Worm (Caenorhabditis elegans): ENCODE data around the gene K02D10.3.

The K02D10.3 gene

DNA sequence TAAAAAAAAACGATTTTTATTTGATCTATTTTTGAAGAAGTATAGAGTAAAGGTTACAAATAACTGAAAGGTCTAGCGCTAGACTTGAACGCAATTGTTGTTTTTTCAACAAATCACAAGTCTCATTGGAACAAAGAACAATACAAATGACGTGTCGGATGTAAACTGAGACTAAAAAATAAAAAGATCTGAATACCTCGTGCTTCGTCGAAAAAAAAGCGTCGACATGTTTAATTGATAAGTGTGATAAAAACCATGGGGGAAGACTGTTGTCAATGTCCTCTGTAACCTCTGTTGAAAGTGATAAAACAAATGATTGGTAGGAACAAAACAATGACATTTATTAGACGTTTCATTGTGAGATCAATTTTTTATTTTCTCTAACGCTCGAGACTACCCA lies 11.0 kb upstream of the K02D10.3 start:
- TF ChIP-seq tab-1 (GFP tag; IDR thresholded peaks at IDR 0.05): no peak
- no peak for TF ChIP-seq ref-1 (GFP tag; conservative IDR thresholded peaks at IDR 0.05)
- TF ChIP-seq ztf-29 (GFP tag; IDR thresholded peaks at IDR 0.05): no peak
- no peak for TF ChIP-seq T22C8.4 (GFP tag; IDR thresholded peaks at IDR 0.05)
- no peak for TF ChIP-seq ztf-23 (GFP tag; IDR thresholded peaks at IDR 0.05)
- no peak for TF ChIP-seq flt-1 (GFP tag; IDR thresholded peaks at IDR 0.05)
- no peak for TF ChIP-seq cog-1 (tag; optimal IDR thresholded peaks at IDR 0.05)
- no peak for TF ChIP-seq klf-2 (GFP tag; conservative IDR thresholded peaks at IDR 0.05)

DNA sequence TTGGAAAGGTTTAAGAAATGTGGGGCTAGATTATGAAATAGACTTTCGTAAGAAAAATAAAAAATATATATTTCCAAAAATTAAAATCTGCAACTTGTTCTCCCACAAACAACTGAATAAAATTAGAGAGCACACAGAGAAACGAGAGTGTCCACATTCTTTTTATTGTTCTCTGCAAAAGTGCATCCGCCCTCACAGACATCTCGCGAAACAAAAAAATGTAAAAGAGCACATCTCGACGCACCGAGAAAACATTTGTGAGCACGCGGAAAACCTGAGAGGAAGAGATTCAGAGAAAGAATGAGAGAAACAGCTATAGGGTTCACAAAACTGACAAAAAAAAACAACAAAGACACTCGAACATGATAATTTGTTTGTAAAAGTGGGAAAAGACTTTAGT lies 10.3 kb upstream of the K02D10.3 start:
- TF ChIP-seq cog-1 (tag; optimal IDR thresholded peaks at IDR 0.05) (no peak), flt-1 (GFP tag; IDR thresholded peaks at IDR 0.05) (no peak), klf-2 (GFP tag; conservative IDR thresholded peaks at IDR 0.05) (no peak), ref-1 (GFP tag; conservative IDR thresholded peaks at IDR 0.05) (no peak), ztf-29 (GFP tag; IDR thresholded peaks at IDR 0.05) (no peak), ztf-23 (GFP tag; IDR thresholded peaks at IDR 0.05) (no peak), med-1 (GFP tag; optimal IDR thresholded peaks at IDR 0.05; ENCODE audit: insufficient read depth) (no peak)

DNA sequence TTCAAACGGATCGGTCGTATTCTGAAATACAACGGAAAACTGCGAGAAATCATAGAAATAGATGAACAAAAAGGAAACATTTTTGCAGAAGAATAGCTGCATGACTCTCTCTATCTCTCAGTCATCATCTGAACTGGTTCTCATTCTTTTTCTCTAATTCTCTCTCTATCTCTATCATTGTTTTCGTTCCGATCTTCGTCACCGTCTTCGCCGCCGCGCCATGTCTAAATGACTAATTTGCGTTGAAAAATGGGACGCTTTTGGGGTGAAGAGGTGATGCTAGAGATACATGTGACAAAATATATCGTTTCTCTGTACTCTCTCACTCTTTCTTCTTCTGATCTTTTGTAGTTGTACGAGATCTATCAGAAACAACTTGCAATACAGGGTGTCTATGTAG lies 8.7 kb upstream of the K02D10.3 start:
- no peak for TF ChIP-seq cog-1 (tag; optimal IDR thresholded peaks at IDR 0.05)
- no peak for TF ChIP-seq flt-1 (GFP tag; IDR thresholded peaks at IDR 0.05)
- no peak for TF ChIP-seq ztf-23 (GFP tag; IDR thresholded peaks at IDR 0.05)
- no peak for TF ChIP-seq med-1 (GFP tag; optimal IDR thresholded peaks at IDR 0.05; ENCODE audit: insufficient read depth)
- no peak for TF ChIP-seq T22C8.4 (GFP tag; IDR thresholded peaks at IDR 0.05)
- no peak for TF ChIP-seq ztf-29 (GFP tag; IDR thresholded peaks at IDR 0.05)
- TF ChIP-seq tab-1 (GFP tag; IDR thresholded peaks at IDR 0.05): no peak

DNA sequence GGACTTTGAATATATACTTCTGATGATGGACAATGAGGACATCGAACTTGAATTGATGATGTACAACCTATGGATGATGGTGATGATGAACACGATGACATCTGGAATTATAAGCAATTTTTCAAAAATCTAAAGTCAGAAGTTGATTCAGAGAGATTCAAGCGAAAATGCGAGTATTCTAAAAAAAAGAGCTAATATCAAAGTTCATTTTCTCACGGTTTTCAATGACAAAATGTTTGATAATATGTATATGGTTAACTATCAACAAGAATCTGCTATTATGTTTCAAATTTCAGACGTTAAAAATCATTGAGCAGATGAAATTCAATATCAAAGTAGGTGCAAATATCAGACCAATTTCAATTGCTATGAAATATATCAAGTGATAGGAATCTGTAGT lies 8.2 kb upstream of the K02D10.3 start, which contains the start of gene K02D10.4:
K02D10.4 (minus strand) TSS at position 101 of the 400 bp plus-strand sequence.
- no peak for TF ChIP-seq T22C8.4 (GFP tag; IDR thresholded peaks at IDR 0.05)
- TF ChIP-seq ztf-23 (GFP tag; IDR thresholded peaks at IDR 0.05): no peak
- TF ChIP-seq ref-1 (GFP tag; conservative IDR thresholded peaks at IDR 0.05): no peak
- TF ChIP-seq klf-2 (GFP tag; conservative IDR thresholded peaks at IDR 0.05): no peak
- TF ChIP-seq flt-1 (GFP tag; IDR thresholded peaks at IDR 0.05): no peak
- no peak for TF ChIP-seq med-1 (GFP tag; optimal IDR thresholded peaks at IDR 0.05; ENCODE audit: insufficient read depth)
- TF ChIP-seq tab-1 (GFP tag; IDR thresholded peaks at IDR 0.05): no peak
- TF ChIP-seq cog-1 (tag; optimal IDR thresholded peaks at IDR 0.05): no peak
- no peak for TF ChIP-seq ztf-29 (GFP tag; IDR thresholded peaks at IDR 0.05)

DNA sequence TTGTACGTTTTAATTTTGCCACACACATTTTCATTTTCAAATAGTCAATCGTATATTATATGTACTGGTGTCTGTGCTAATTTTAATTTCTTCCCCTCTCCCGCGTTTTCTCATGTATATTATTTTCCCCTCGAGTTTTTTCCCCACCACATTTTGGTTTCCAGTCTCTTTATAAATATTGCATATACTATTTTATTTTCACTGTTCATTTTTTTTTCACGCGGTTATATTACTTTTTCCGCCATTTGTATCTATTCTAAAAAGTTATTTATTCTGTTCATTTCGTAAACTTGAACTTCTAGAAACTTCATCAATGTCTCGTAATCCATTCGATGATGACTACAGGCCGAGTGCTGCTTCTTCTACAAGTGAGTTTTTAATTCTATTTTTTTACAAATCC lies 4.2 kb upstream of the K02D10.3 start, which contains the start of gene snap-29:
snap-29 (plus strand) TSS at position 301 of the 400 bp plus-strand sequence.
- no peak for TF ChIP-seq ref-1 (GFP tag; conservative IDR thresholded peaks at IDR 0.05)
- no peak for TF ChIP-seq flt-1 (GFP tag; IDR thresholded peaks at IDR 0.05)
- no peak for TF ChIP-seq ztf-23 (GFP tag; IDR thresholded peaks at IDR 0.05)
- no peak for TF ChIP-seq cog-1 (tag; optimal IDR thresholded peaks at IDR 0.05)
- no peak for TF ChIP-seq T22C8.4 (GFP tag; IDR thresholded peaks at IDR 0.05)
- TF ChIP-seq ztf-29 (GFP tag; IDR thresholded peaks at IDR 0.05): no peak
- no peak for TF ChIP-seq tab-1 (GFP tag; IDR thresholded peaks at IDR 0.05)
- no peak for TF ChIP-seq med-1 (GFP tag; optimal IDR thresholded peaks at IDR 0.05; ENCODE audit: insufficient read depth)
- TF ChIP-seq klf-2 (GFP tag; conservative IDR thresholded peaks at IDR 0.05): no peak

DNA sequence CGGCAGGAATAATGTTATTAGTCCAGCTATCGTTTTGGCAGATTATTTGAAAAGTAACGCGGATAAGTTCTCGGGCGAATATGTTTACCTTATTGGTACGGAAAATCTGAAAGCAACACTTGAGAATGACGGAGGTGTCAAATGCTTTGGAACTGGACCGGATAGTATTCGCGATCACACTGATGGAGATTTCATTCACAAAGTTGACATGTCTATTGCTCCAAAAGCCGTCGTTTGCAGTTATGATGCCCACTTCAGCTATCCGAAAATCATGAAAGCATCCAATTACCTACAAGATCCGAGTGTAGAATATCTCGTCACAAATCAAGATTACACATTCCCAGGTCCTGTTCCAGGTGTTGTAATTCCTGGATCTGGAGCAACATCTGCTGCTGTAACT lies 1.6 kb upstream of the K02D10.3 start:
- TF ChIP-seq ztf-29 (GFP tag; IDR thresholded peaks at IDR 0.05): no peak
- no peak for TF ChIP-seq med-1 (GFP tag; optimal IDR thresholded peaks at IDR 0.05; ENCODE audit: insufficient read depth)
- no peak for TF ChIP-seq klf-2 (GFP tag; conservative IDR thresholded peaks at IDR 0.05)
- TF ChIP-seq flt-1 (GFP tag; IDR thresholded peaks at IDR 0.05): no peak
- no peak for TF ChIP-seq ref-1 (GFP tag; conservative IDR thresholded peaks at IDR 0.05)
- TF ChIP-seq T22C8.4 (GFP tag; IDR thresholded peaks at IDR 0.05): no peak
- no peak for TF ChIP-seq cog-1 (tag; optimal IDR thresholded peaks at IDR 0.05)
- TF ChIP-seq ztf-23 (GFP tag; IDR thresholded peaks at IDR 0.05): no peak
- no peak for TF ChIP-seq tab-1 (GFP tag; IDR thresholded peaks at IDR 0.05)

DNA sequence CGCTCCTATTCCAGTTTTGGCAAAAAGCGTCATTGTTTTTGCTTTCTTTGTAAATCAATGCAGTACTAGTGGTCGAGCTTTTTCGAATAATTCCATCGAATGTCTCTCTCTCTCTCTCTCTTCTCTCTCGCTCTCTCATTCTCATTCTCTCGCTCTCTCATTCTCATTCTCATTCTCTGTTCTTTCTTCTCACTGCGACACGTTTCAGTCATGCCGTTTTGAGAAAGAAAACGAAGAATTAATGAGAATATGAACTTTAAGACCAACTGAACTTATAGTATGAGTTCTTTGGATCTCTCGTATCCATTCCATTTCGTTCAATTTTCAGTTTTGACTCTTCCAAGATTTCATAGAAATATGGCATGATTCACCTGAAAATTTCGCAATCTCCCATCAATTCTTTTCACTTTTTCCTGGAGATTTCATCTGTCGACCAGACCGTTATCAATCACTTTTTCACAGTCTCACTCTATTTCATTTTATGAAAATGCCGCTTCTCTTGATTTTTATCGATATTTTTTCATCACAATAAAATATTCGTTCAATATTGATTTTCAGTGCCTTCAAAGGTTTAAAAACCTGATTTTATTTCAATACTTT lies 777 bp upstream of the K02D10.3 start:
- no peak for TF ChIP-seq flt-1 (GFP tag; IDR thresholded peaks at IDR 0.05)

DNA sequence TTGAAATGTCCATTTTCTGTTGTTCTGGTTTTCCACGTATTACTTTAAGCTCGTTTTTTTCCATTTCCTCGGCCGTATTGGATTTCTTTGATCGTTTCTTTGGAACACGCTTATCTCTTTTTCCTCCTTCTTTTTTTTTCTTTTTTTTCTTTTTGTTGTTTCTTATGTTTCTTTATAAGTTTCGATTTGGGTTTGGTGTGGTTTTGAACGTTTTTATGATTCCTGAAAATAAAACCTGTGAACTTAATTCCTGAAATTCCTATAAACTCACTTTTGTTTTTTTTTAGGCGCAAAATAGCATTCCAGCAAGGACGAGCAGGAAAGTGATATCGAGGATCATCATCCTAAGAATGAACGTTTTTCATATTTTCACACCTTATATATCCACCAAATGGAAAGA lies 589 bp downstream of the K02D10.3 start, which contains the start of gene K02D10.2:
K02D10.2 (minus strand) TSS at position 101 of the 400 bp plus-strand sequence.
- TF ChIP-seq ztf-23 (GFP tag; IDR thresholded peaks at IDR 0.05) (no peak), flt-1 (GFP tag; IDR thresholded peaks at IDR 0.05) (no peak), tab-1 (GFP tag; IDR thresholded peaks at IDR 0.05) (no peak)

DNA sequence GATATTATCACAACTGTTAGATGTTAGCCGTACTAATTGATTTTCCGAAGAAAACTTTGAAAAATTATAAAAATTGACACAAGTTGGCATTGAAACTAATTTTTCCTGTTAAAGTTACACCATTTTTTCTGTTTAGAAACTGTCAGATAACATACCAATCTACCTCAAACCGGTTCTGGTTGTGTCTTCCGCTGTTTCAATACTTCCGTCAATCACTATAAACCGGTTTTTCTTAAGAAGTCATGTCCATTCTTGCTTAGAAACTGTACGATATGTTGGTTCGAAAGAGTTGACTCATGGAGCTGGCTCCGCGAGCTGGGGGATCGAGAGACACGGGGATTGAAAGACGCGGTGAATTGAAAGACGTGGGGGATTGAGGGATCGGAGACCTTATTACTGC lies 1.5 kb downstream of the K02D10.3 start:
- TF ChIP-seq cog-1 (tag; optimal IDR thresholded peaks at IDR 0.05) (no peak), flt-1 (GFP tag; IDR thresholded peaks at IDR 0.05) (no peak), med-1 (GFP tag; optimal IDR thresholded peaks at IDR 0.05; ENCODE audit: insufficient read depth) (no peak), ztf-23 (GFP tag; IDR thresholded peaks at IDR 0.05) (no peak), T22C8.4 (GFP tag; IDR thresholded peaks at IDR 0.05) (no peak), ztf-29 (GFP tag; IDR thresholded peaks at IDR 0.05) (no peak), tab-1 (GFP tag; IDR thresholded peaks at IDR 0.05) (no peak), klf-2 (GFP tag; conservative IDR thresholded peaks at IDR 0.05) (no peak), ref-1 (GFP tag; conservative IDR thresholded peaks at IDR 0.05) (no peak)

DNA sequence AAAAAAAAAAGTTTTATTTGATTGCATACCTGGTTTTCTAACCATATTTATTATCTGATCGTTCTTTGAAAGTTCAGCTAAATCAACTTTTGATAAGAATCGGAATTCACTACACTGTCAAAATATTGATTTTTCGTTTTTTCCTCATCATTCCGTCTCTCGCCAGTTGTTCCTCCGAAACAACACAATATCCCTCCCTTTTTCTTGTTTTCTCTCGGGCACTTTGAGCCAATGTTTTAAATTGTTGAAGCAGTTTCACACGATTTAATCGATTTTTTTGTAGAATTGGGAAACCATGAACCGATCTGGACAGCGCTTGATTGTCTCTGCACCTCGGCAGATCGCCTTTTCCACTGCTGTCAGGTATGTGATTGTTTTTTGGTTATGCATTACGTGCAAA lies 2.5 kb downstream of the K02D10.3 start, which contains the start of gene K02D10.1:
K02D10.1 (plus strand) TSS at position 284 of the 400 bp plus-strand sequence.
- no peak for TF ChIP-seq flt-1 (GFP tag; IDR thresholded peaks at IDR 0.05)
- TF ChIP-seq ztf-29 (GFP tag; IDR thresholded peaks at IDR 0.05): no peak
- peak; percentile 50; the same call in 1 of the 2 replicates for TF ChIP-seq T22C8.4 (GFP tag; IDR thresholded peaks at IDR 0.05)
- no peak for TF ChIP-seq ref-1 (GFP tag; conservative IDR thresholded peaks at IDR 0.05)
- no peak for TF ChIP-seq cog-1 (tag; optimal IDR thresholded peaks at IDR 0.05)
